Worm (Caenorhabditis elegans): ENCODE data around the gene fkh-5.

ce11 chrIII:4802707-4803106 is 41.8 kb upstream of the fkh-5 start, which contains the start of gene metl-5:
- TF ChIP-seq W03F9.2 (tag; optimal IDR thresholded peaks at IDR 0.05): no peak
- no peak for TF ChIP-seq him-1 (tag; optimal IDR thresholded peaks at IDR 0.05)
